Worm (Caenorhabditis elegans) whole organism, L1 larva: ENCODE measurements around the gene nhr-38.

Experiments used
- C04F5.9 ChIP-seq: sonication (generic microtip); optimal IDR thresholded peaks from 2 replicates; lab custom pipeline; 2016; ENCODE audit warnings: missing genetic modification characterization, missing compliant biosample characterization
- C34B4.2 ChIP-seq: sonication (generic microtip); optimal IDR thresholded peaks from 2 replicates; lab custom pipeline; 2017; ENCODE audit warnings: mild to moderate bottlenecking, missing genetic modification characterization, missing compliant biosample characterization
- aha-1 ChIP-seq: fragments of 150-350 bp; optimal IDR thresholded peaks from 2 replicates; lab custom pipeline; 2014; ENCODE audit warnings: missing biosample characterization, missing genetic modification characterization
- alr-1 ChIP-seq: fragments of 200-800 bp; sonication (Bioruptor generic); optimal IDR thresholded peaks from 2 replicates; lab custom pipeline; 2018; ENCODE audit warnings: borderline replicate concordance, mild to moderate bottlenecking, missing genetic modification characterization, missing compliant biosample characterization
- aly-2 ChIP-seq: fragments of 150-350 bp; optimal IDR thresholded peaks from 2 replicates; lab custom pipeline; 2014; ENCODE audit warnings: missing biosample characterization, missing genetic modification characterization
- blmp-1 ChIP-seq: fragments of 150-350 bp; optimal IDR thresholded peaks from 2 replicates; lab custom pipeline; 2014; ENCODE audit warnings: missing biosample characterization, missing genetic modification characterization
- ceh-63 ChIP-seq: fragments of 200-800 bp; sonication (Bioruptor generic); optimal IDR thresholded peaks from 2 replicates; lab custom pipeline; 2018; ENCODE audit warnings: mild to moderate bottlenecking, missing genetic modification characterization, missing compliant biosample characterization
- ceh-8 ChIP-seq: fragments of 200-800 bp; sonication (Bioruptor generic); optimal IDR thresholded peaks from 2 replicates; lab custom pipeline; 2018; ENCODE audit warnings: mild to moderate bottlenecking, missing genetic modification characterization, moderate library complexity, missing compliant biosample characterization
- ceh-82 ChIP-seq, 3 experiments: fragments of 150-350 bp in 1 of 3; sonication (generic microtip) in 2 of 3; optimal IDR thresholded peaks; 2 replicates each; lab custom pipeline; 2014 to 2017; ENCODE audit warnings: missing biosample characterization in 3 of 3, missing genetic modification characterization in 3 of 3
- ceh-90 ChIP-seq: sonication (generic microtip); optimal IDR thresholded peaks from 2 replicates; lab custom pipeline; 2016; ENCODE audit warnings: missing genetic modification characterization, missing compliant biosample characterization
- efl-1 ChIP-seq, 4 experiments: fragments of 150-350 bp; optimal IDR thresholded peaks in 3 of 4; peaks in 1 of 4; 1 replicate in 1 of 4; 2 replicates in 3 of 4; lab custom pipeline; 2014; ENCODE audit warnings: missing biosample characterization in 2 of 4, missing genetic modification characterization in 2 of 4, missing genetic modification reagents in 2 of 4
- efl-3 ChIP-seq: fragments of 200-800 bp; sonication (Bioruptor generic); optimal IDR thresholded peaks from 2 replicates; lab custom pipeline; 2018; ENCODE audit warnings: mild to moderate bottlenecking, missing genetic modification characterization, missing compliant biosample characterization
- egl-13 ChIP-seq: sonication (generic microtip); optimal IDR thresholded peaks from 2 replicates; lab custom pipeline; 2016; ENCODE audit warnings: missing genotype, missing genetic modification reagents, missing genetic modification characterization, missing compliant biosample characterization
- elt-3 ChIP-seq, 6 experiments: fragments of 150-350 bp in 1 of 6; sonication (generic microtip); optimal IDR thresholded peaks; 2 replicates each; lab custom pipeline; 2017 to 2018; ENCODE audit warnings: missing biosample characterization in 6 of 6, missing genetic modification characterization in 6 of 6, inconsistent platforms in 1 of 6
- ets-5 ChIP-seq: fragments of 200-800 bp; sonication (Bioruptor generic); IDR thresholded peaks from 2 replicates; pipeline ENCODE4 v1.3.6; 2022; ENCODE audit warnings: missing genetic modification characterization, missing compliant biosample characterization
- fkh-8 ChIP-seq: sonication (generic microtip); optimal IDR thresholded peaks from 2 replicates; lab custom pipeline; 2016; ENCODE audit warnings: mild to moderate bottlenecking, missing genetic modification characterization, missing compliant biosample characterization
- fos-1 ChIP-seq: fragments of 150-350 bp; optimal IDR thresholded peaks from 2 replicates; lab custom pipeline; 2014; ENCODE audit warnings: missing biosample characterization, missing genetic modification characterization
- hlh-4 ChIP-seq: sonication (generic microtip); optimal IDR thresholded peaks from 2 replicates; lab custom pipeline; 2016; ENCODE audit warnings: mild to moderate bottlenecking, missing genetic modification characterization, missing compliant biosample characterization
- irx-1 ChIP-seq: sonication (generic microtip); optimal IDR thresholded peaks from 2 replicates; lab custom pipeline; 2016; ENCODE audit warnings: missing genetic modification characterization, missing compliant biosample characterization
- jun-1 ChIP-seq: fragments of 150-350 bp; optimal IDR thresholded peaks from 2 replicates; lab custom pipeline; 2014; ENCODE audit warnings: missing biosample characterization, missing genetic modification reagents, missing genetic modification characterization
- lin-13 ChIP-seq: fragments of 150-350 bp; optimal IDR thresholded peaks from 2 replicates; lab custom pipeline; 2014; ENCODE audit warnings: missing biosample characterization, missing genetic modification reagents, missing genetic modification characterization
- lin-14 ChIP-seq: fragments of 200-800 bp; sonication (Bioruptor generic); optimal IDR thresholded peaks from 2 replicates; lab custom pipeline; 2018; ENCODE audit warnings: mild to moderate bottlenecking, missing genetic modification characterization, moderate library complexity, missing compliant biosample characterization
- lin-15B ChIP-seq: fragments of 150-350 bp; sonication (generic microtip); optimal IDR thresholded peaks from 3 replicates; lab custom pipeline; 2014; ENCODE audit warnings: missing biosample characterization, missing genetic modification characterization
- lin-35 ChIP-seq, 2 experiments: fragments of 150-350 bp; optimal IDR thresholded peaks; 2 replicates each; lab custom pipeline; 2014; ENCODE audit warnings: missing biosample characterization in 2 of 2, missing genetic modification characterization in 2 of 2, missing genetic modification reagents in 2 of 2
- lin-39 ChIP-seq: fragments of 150-350 bp; optimal IDR thresholded peaks from 2 replicates; lab custom pipeline; 2014; ENCODE audit warnings: missing biosample characterization, missing genetic modification reagents, missing genetic modification characterization
- lir-3 ChIP-seq: sonication (generic microtip); optimal IDR thresholded peaks from 2 replicates; lab custom pipeline; 2016; ENCODE audit warnings: mild to moderate bottlenecking, missing genetic modification characterization, moderate library complexity, missing compliant biosample characterization; ENCODE audit not compliant: poor library complexity
- mdl-1 ChIP-seq, 2 experiments: fragments of 150-350 bp; optimal IDR thresholded peaks; 2 replicates each; lab custom pipeline; 2014 to 2017; ENCODE audit warnings: missing biosample characterization in 2 of 2, missing genetic modification characterization in 2 of 2, inconsistent platforms in 1 of 2
- mep-1 ChIP-seq: fragments of 150-350 bp; optimal IDR thresholded peaks from 2 replicates; lab custom pipeline; 2014; ENCODE audit warnings: missing biosample characterization, missing genetic modification characterization
- nhr-11 ChIP-seq: fragments of 150-350 bp; optimal IDR thresholded peaks from 2 replicates; lab custom pipeline; 2014; ENCODE audit warnings: missing biosample characterization, missing genetic modification characterization
- nhr-12 ChIP-seq: sonication (generic microtip); optimal IDR thresholded peaks from 2 replicates; lab custom pipeline; 2017; ENCODE audit warnings: missing biosample characterization, missing genetic modification characterization
- nhr-19 ChIP-seq: fragments of 200-800 bp; sonication (Bioruptor generic); conservative IDR thresholded peaks from 2 replicates; pipeline ENCODE4 v1.3.6; 2022; ENCODE audit warnings: missing genetic modification characterization, missing compliant biosample characterization
- nhr-47 ChIP-seq: sonication (generic microtip); optimal IDR thresholded peaks from 2 replicates; lab custom pipeline; 2016; ENCODE audit warnings: mild to moderate bottlenecking, missing genetic modification characterization, moderate library complexity, missing compliant biosample characterization
- nhr-90 ChIP-seq: sonication (generic microtip); optimal IDR thresholded peaks from 2 replicates; lab custom pipeline; 2016; ENCODE audit warnings: mild to moderate bottlenecking, missing genetic modification characterization, missing compliant biosample characterization; ENCODE audit not compliant: poor library complexity
- pqm-1 ChIP-seq: sonication (generic microtip); optimal IDR thresholded peaks from 3 replicates; lab custom pipeline; 2017; ENCODE audit warnings: missing biosample characterization, missing genetic modification characterization
- rnt-1 ChIP-seq: sonication (generic microtip); optimal IDR thresholded peaks from 2 replicates; lab custom pipeline; 2016; ENCODE audit warnings: mild to moderate bottlenecking, missing genetic modification characterization, moderate library complexity, missing compliant biosample characterization
- snpc-4 ChIP-seq: fragments of 150-350 bp; optimal IDR thresholded peaks from 2 replicates; lab custom pipeline; 2014; ENCODE audit warnings: missing biosample characterization, missing genetic modification characterization
- sptf-1 ChIP-seq: fragments of 150-350 bp; optimal IDR thresholded peaks from 2 replicates; lab custom pipeline; 2014; ENCODE audit warnings: missing biosample characterization, missing genetic modification characterization
- swsn-7 ChIP-seq: sonication (generic microtip); optimal IDR thresholded peaks from 2 replicates; lab custom pipeline; 2016; ENCODE audit warnings: missing genetic modification characterization, missing compliant biosample characterization
- unc-30 ChIP-seq: sonication (generic microtip); optimal IDR thresholded peaks from 2 replicates; lab custom pipeline; 2017; ENCODE audit warnings: missing biosample characterization, missing genetic modification characterization
- unc-62 ChIP-seq: fragments of 150-350 bp; optimal IDR thresholded peaks from 2 replicates; lab custom pipeline; 2014; ENCODE audit warnings: missing biosample characterization, missing genetic modification reagents, missing genetic modification characterization
- unc-98 ChIP-seq: fragments of 200-800 bp; sonication (Bioruptor generic); IDR thresholded peaks from 2 replicates; pipeline ENCODE4 v1.3.6; 2022; ENCODE audit warnings: missing genetic modification characterization, missing compliant biosample characterization
- ztf-11 ChIP-seq, 2 experiments: sonication (generic microtip); optimal IDR thresholded peaks; 2 replicates each; lab custom pipeline; 2016 to 2017; ENCODE audit warnings: missing genetic modification characterization in 2 of 2, missing biosample characterization in 1 of 2, missing compliant biosample characterization in 1 of 2
- ztf-4 ChIP-seq: fragments of 150-350 bp; optimal IDR thresholded peaks from 2 replicates; lab custom pipeline; 2014; ENCODE audit warnings: missing biosample characterization, missing genetic modification characterization

nhr-38 gene

ce11 chrIV:9677226-9677992 lies 32.6 kb upstream of the nhr-38 start (continued):
- TF ChIP-seq elt-3 (tag; optimal IDR thresholded peaks at IDR 0.05; lab: Kevin White, UChicago) (peak in 5 of 6 experiments; percentile 22 to 57 (median 40)), nhr-12 (tag; lab: Kevin White, UChicago) (no peak), nhr-47 (peak; percentile 77), irx-1 (tag; lab: Kevin White, UChicago) (peak; percentile 54), lir-3 (peak; percentile 43), C34B4.2 (tag; lab: Kevin White, UChicago) (no peak), blmp-1 (tag; lab: Kevin White, UChicago) (peak; percentile 94), ceh-90 (tag; lab: Kevin White, UChicago) (no peak), aha-1 (tag; lab: Kevin White, UChicago) (no peak), lin-13 (GFP tag; lab: Kevin White, UChicago) (peak; percentile 28), pqm-1 (tag; lab: Kevin White, UChicago) (peak; percentile 30), nhr-11 (tag; lab: Kevin White, UChicago) (peak; percentile 65), mep-1 (tag; lab: Kevin White, UChicago) (peak; percentile 82), alr-1 (tag; lab: Kevin White, UChicago) (no peak), C04F5.9 (no peak), swsn-7 (peak; percentile 69), ztf-11 (tag; optimal IDR thresholded peaks at IDR 0.05; lab: Kevin White, UChicago) (no peak), unc-30 (tag; lab: Kevin White, UChicago) (no peak), mdl-1 (tag; optimal IDR thresholded peaks at IDR 0.05; lab: Kevin White, UChicago) (peak; percentile 94 to 95), jun-1 (tag; lab: Kevin White, UChicago) (peak; percentile 38), ztf-4 (tag; lab: Kevin White, UChicago) (peak; percentile 41), fos-1 (tag; lab: Kevin White, UChicago) (peak; percentile 77), rnt-1 (peak; percentile 81), ceh-63 (GFP tag; lab: Kevin White, UChicago) (no peak), lin-15B (no peak), nhr-90 (tag; lab: Kevin White, UChicago) (peak; percentile 55), snpc-4 (tag; lab: Kevin White, UChicago) (peak; percentile 3), sptf-1 (tag; lab: Kevin White, UChicago) (no peak), efl-3 (GFP tag; lab: Kevin White, UChicago) (no peak), aly-2 (tag; lab: Kevin White, UChicago) (no peak), lin-39 (tag; lab: Kevin White, UChicago) (no peak), nhr-19 (GFP tag; lab: Robert Waterston, UW) (peak; percentile 55), ceh-8 (GFP tag; lab: Kevin White, UChicago) (no peak)

DNA sequence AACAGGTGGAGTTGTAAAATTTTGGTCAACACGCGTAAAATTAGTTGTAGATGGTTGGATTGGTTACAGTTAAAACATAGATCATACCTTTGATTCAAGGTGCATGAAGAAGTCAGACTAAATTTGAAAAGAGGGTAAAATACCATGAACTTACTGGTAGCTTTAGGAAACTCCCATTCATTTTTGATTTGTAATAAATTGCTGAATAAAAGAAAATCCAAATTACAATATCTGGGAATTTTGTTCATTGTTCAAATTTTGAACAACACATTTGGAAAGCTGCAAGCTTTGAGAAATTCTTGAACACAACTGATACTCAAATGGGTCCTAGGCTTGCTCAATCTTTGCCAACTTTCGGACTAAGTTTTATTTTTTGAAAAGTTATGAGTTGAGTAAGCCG lies 32.0 kb upstream of the nhr-38 start:
- TF ChIP-seq unc-62 (no peak), lin-35 (GFP tag; optimal IDR thresholded peaks at IDR 0.05; lab: Kevin White, UChicago) (no peak), jun-1 (tag; lab: Kevin White, UChicago) (no peak), ets-5 (GFP tag; lab: Robert Waterston, UW) (no peak), mep-1 (tag; lab: Kevin White, UChicago) (no peak), aha-1 (tag; lab: Kevin White, UChicago) (no peak), elt-3 (tag; optimal IDR thresholded peaks at IDR 0.05; lab: Kevin White, UChicago) (no peak), unc-98 (no peak), hlh-4 (tag; lab: Kevin White, UChicago) (no peak), lin-14 (GFP tag; lab: Kevin White, UChicago) (no peak), swsn-7 (no peak), egl-13 (tag; lab: Kevin White, UChicago) (no peak), nhr-12 (tag; lab: Kevin White, UChicago) (no peak), ceh-82 (tag; optimal IDR thresholded peaks at IDR 0.05; lab: Kevin White, UChicago) (no peak), fkh-8 (no peak), efl-1 (optimal IDR thresholded peaks at IDR 0.05; lab: Kevin White, UChicago) (no peak), efl-1 (GFP tag; optimal IDR thresholded peaks at IDR 0.05 in 1 of 2; lab: Kevin White, UChicago) (no peak)
